Worm (Caenorhabditis elegans) whole organism, L3 larva: ENCODE data around the gene mrp-5.
"Not testable (repeated sequence)": the region's sequence is repeated elsewhere in the genome, so short reads cannot be mapped to it uniquely, and the experiment has no call there.

Source experiments
- ceh-82 ChIP-seq: fragments of 150-350 bp; optimal IDR thresholded peaks from 2 replicates; lab custom pipeline; 2014; ENCODE audit warnings: missing biosample characterization, missing genetic modification characterization
- elt-2 ChIP-seq: sonication (generic microtip); optimal IDR thresholded peaks from 2 replicates; lab custom pipeline; 2016; ENCODE audit warnings: missing genetic modification reagents, mild to moderate bottlenecking, missing genetic modification characterization, missing compliant biosample characterization
- nhr-237 ChIP-seq: fragments of 150-350 bp; optimal IDR thresholded peaks from 2 replicates; lab custom pipeline; 2014; ENCODE audit warnings: missing biosample characterization, missing genetic modification characterization
- pqm-1 ChIP-seq: fragments of 150-350 bp; optimal IDR thresholded peaks from 2 replicates; lab custom pipeline; 2017; ENCODE audit warnings: missing biosample characterization, missing genetic modification characterization, inconsistent platforms
- zag-1 ChIP-seq: fragments of 150-350 bp; optimal IDR thresholded peaks from 2 replicates; lab custom pipeline; 2014; ENCODE audit warnings: missing biosample characterization, missing genetic modification characterization
- ztf-11 ChIP-seq: fragments of 150-350 bp; optimal IDR thresholded peaks from 2 replicates; lab custom pipeline; 2014; ENCODE audit warnings: missing biosample characterization, missing genetic modification characterization

- not testable (repeated sequence) for TF ChIP-seq nhr-237; ceh-82 (tag; lab: Kevin White, UChicago); zag-1 (tag; lab: Kevin White, UChicago); pqm-1 (tag; lab: Kevin White, UChicago); ztf-11 (tag; lab: Kevin White, UChicago)
- peak; percentile 38 for TF ChIP-seq elt-2 (tag; lab: Kevin White, UChicago)
Measured at ce11 chrX:14981620-14982019, 35.5 kb upstream of the mrp-5 start.
